Fruit fly (Drosophila melanogaster) whole organism, embryonic: ENCODE data around the gene Mtch.

ENCODE experiments used
- Abd-B ChIP-seq: fragments of 200-800 bp; sonication (Bioruptor generic); optimal IDR thresholded peaks from 2 replicates; lab custom pipeline; 2018; ENCODE audit warnings: missing biosample characterization, mild to moderate bottlenecking, missing genetic modification characterization, moderate library complexity
- Aef1 ChIP-seq: fragments of 200-800 bp; sonication (Bioruptor generic); IDR thresholded peaks from 3 replicates; pipeline ENCODE4 v1.3.6; 2022; ENCODE audit warnings: missing biosample characterization, missing genetic modification characterization
- Antp ChIP-seq: fragments of 200-800 bp; sonication (Bioruptor generic); optimal IDR thresholded peaks from 3 replicates; lab custom pipeline; 2016; ENCODE audit warnings: missing biosample characterization, missing genetic modification characterization
- CG10147 ChIP-seq: fragments of 200-800 bp; sonication (Bioruptor generic); optimal IDR thresholded peaks from 2 replicates; lab custom pipeline; 2019; ENCODE audit warnings: missing biosample characterization, mild to moderate bottlenecking, missing genetic modification characterization, moderate library complexity
- CG10565 ChIP-seq: fragments of 200-800 bp; sonication (Bioruptor generic); optimal IDR thresholded peaks from 3 replicates; lab custom pipeline; 2016; ENCODE audit warnings: missing biosample characterization, mild to moderate bottlenecking, missing genetic modification characterization
- CG10654 ChIP-seq: fragments of 200-800 bp; sonication (Bioruptor generic); optimal IDR thresholded peaks from 2 replicates; lab custom pipeline; 2016; ENCODE audit warnings: missing biosample characterization, missing genetic modification characterization
- CG11085 ChIP-seq: fragments of 200-800 bp; sonication (Bioruptor generic); IDR thresholded peaks from 2 replicates; pipeline ENCODE4 v1.3.6; 2022; ENCODE audit warnings: missing biosample characterization, missing genetic modification characterization
- CG11247 ChIP-seq: fragments of 200-800 bp; sonication (Bioruptor generic); IDR thresholded peaks from 2 replicates; pipeline ENCODE4 v1.3.6; 2022; ENCODE audit warnings: missing biosample characterization, missing genetic modification characterization
- CG11504 ChIP-seq: fragments of 200-800 bp; sonication (Bioruptor generic); optimal IDR thresholded peaks from 3 replicates; lab custom pipeline; 2019; ENCODE audit warnings: missing biosample characterization, mild to moderate bottlenecking, missing genetic modification characterization, moderate library complexity
- CG12104 ChIP-seq: fragments of 200-800 bp; sonication (Bioruptor generic); optimal IDR thresholded peaks from 3 replicates; lab custom pipeline; 2016; ENCODE audit warnings: missing biosample characterization, missing genetic modification characterization
- CG12155 ChIP-seq: fragments of 200-800 bp; sonication (Bioruptor generic); optimal IDR thresholded peaks from 3 replicates; lab custom pipeline; 2016; ENCODE audit warnings: missing biosample characterization, missing genetic modification characterization
- CG12942 ChIP-seq: fragments of 200-800 bp; sonication (Bioruptor generic); optimal IDR thresholded peaks from 3 replicates; lab custom pipeline; 2016; ENCODE audit warnings: missing biosample characterization, missing genetic modification characterization
- CG15011 ChIP-seq: fragments of 200-800 bp; sonication (Bioruptor generic); optimal IDR thresholded peaks from 3 replicates; lab custom pipeline; 2018; ENCODE audit warnings: missing biosample characterization, mild to moderate bottlenecking, missing genetic modification characterization
- CG15601 ChIP-seq: fragments of 200-800 bp; sonication (Bioruptor generic); optimal IDR thresholded peaks from 3 replicates; lab custom pipeline; 2019; ENCODE audit warnings: missing biosample characterization, mild to moderate bottlenecking, missing genetic modification characterization, moderate library complexity
- CG1832 ChIP-seq: fragments of 200-800 bp; sonication (Bioruptor generic); optimal IDR thresholded peaks from 2 replicates; lab custom pipeline; 2017; ENCODE audit warnings: missing biosample characterization, mild to moderate bottlenecking, missing genetic modification characterization, inconsistent platforms
- CG2129 ChIP-seq: fragments of 200-800 bp; sonication (Bioruptor generic); IDR thresholded peaks from 2 replicates; pipeline ENCODE4 v1.3.6; 2022; ENCODE audit warnings: missing biosample characterization, missing genetic modification characterization; ENCODE audit not compliant: partially characterized antibody
- CG31388 ChIP-seq: fragments of 200-800 bp; sonication (Bioruptor generic); optimal IDR thresholded peaks from 2 replicates; lab custom pipeline; 2016; ENCODE audit warnings: missing biosample characterization, missing genetic modification characterization
- CG4282 ChIP-seq: fragments of 200-800 bp; sonication (Bioruptor generic); optimal IDR thresholded peaks from 2 replicates; lab custom pipeline; 2016; ENCODE audit warnings: missing biosample characterization, missing genetic modification characterization
- CG7745 ChIP-seq: fragments of 200-800 bp; sonication (Bioruptor generic); optimal IDR thresholded peaks from 2 replicates; lab custom pipeline; 2018; ENCODE audit warnings: missing biosample characterization, mild to moderate bottlenecking, missing genetic modification characterization, moderate library complexity
- CG8478 ChIP-seq: fragments of >200 bp; optimal IDR thresholded peaks from 2 replicates; lab custom pipeline; 2018
- CG8765 ChIP-seq: fragments of 200-800 bp; sonication (Bioruptor generic); IDR thresholded peaks from 2 replicates; pipeline ENCODE4 v1.3.6; 2022; ENCODE audit warnings: missing biosample characterization, missing genetic modification characterization
- E2f2 ChIP-seq: fragments of 200-800 bp; sonication (Bioruptor generic); IDR thresholded peaks from 2 replicates; pipeline ENCODE4 v1.3.6; 2022; ENCODE audit warnings: missing biosample characterization, missing genetic modification characterization
- Elba2 ChIP-seq: fragments of 200-800 bp; sonication (Bioruptor generic); optimal IDR thresholded peaks from 3 replicates; lab custom pipeline; 2016; ENCODE audit warnings: missing biosample characterization, missing genetic modification characterization
- Fer3 ChIP-seq: fragments of 200-800 bp; sonication (Bioruptor generic); optimal IDR thresholded peaks from 2 replicates; lab custom pipeline; 2018; ENCODE audit warnings: missing biosample characterization, mild to moderate bottlenecking, missing genetic modification characterization, moderate library complexity
- HLH4C ChIP-seq: fragments of 200-800 bp; sonication (Bioruptor generic); IDR thresholded peaks from 3 replicates; pipeline ENCODE4 v1.3.6; 2022; ENCODE audit warnings: missing biosample characterization, missing genetic modification characterization; ENCODE audit not compliant: partially characterized antibody
- Hr3 ChIP-seq: fragments of 200-800 bp; sonication (Bioruptor generic); optimal IDR thresholded peaks from 3 replicates; lab custom pipeline; 2016; ENCODE audit warnings: missing biosample characterization, missing genetic modification characterization
- Hr78 ChIP-seq, 2 experiments: fragments of 200-800 bp in 1 of 2; fragments of >200 bp in 1 of 2; sonication (Bioruptor generic) in 1 of 2; optimal IDR thresholded peaks; 2 replicates each; lab custom pipeline; 2017 to 2019; ENCODE audit warnings: missing biosample characterization in 2 of 2, missing genetic modification characterization in 2 of 2, mild to moderate bottlenecking in 1 of 2, moderate library complexity in 1 of 2
- Meics ChIP-seq: fragments of 200-800 bp; sonication (Bioruptor generic); optimal IDR thresholded peaks from 2 replicates; lab custom pipeline; 2017; ENCODE audit warnings: missing biosample characterization, mild to moderate bottlenecking, missing genetic modification characterization
- Myb ChIP-seq: fragments of 200-800 bp; sonication (Bioruptor generic); optimal IDR thresholded peaks from 2 replicates; lab custom pipeline; 2016; ENCODE audit warnings: missing biosample characterization, missing genetic modification characterization
- Side ChIP-seq: fragments of 200-800 bp; sonication (Bioruptor generic); optimal IDR thresholded peaks from 2 replicates; lab custom pipeline; 2016; ENCODE audit warnings: missing biosample characterization, missing genetic modification characterization
- amos ChIP-seq: fragments of 200-800 bp; sonication (Bioruptor generic); IDR thresholded peaks from 2 replicates; pipeline ENCODE4 v1.3.6; 2022; ENCODE audit warnings: missing biosample characterization, missing genetic modification characterization; ENCODE audit not compliant: partially characterized antibody
- ato ChIP-seq: fragments of 200-800 bp; sonication (Bioruptor generic); IDR thresholded peaks from 2 replicates; pipeline ENCODE4 v1.3.6; 2022; ENCODE audit warnings: missing biosample characterization, missing genetic modification characterization; ENCODE audit not compliant: partially characterized antibody
- caup ChIP-seq: fragments of 200-800 bp; sonication (Bioruptor generic); optimal IDR thresholded peaks from 3 replicates; lab custom pipeline; 2017; ENCODE audit warnings: missing biosample characterization, mild to moderate bottlenecking, missing genetic modification characterization, moderate library complexity; ENCODE audit not compliant: severe bottlenecking
- crol ChIP-seq: fragments of 200-800 bp; sonication (Bioruptor generic); IDR thresholded peaks from 2 replicates; pipeline ENCODE4 v1.3.6; 2022; ENCODE audit warnings: missing biosample characterization, missing genetic modification characterization
- da ChIP-seq: fragments of 200-800 bp; sonication (Bioruptor generic); optimal IDR thresholded peaks from 2 replicates; lab custom pipeline; 2016; ENCODE audit warnings: missing biosample characterization, missing genetic modification characterization
- esg ChIP-seq: fragments of 200-800 bp; sonication (Bioruptor generic); conservative IDR thresholded peaks from 2 replicates; pipeline ENCODE4 v1.3.6; 2022; ENCODE audit warnings: missing biosample characterization, missing genetic modification characterization
- eyg ChIP-seq: fragments of 200-800 bp; sonication (Bioruptor generic); optimal IDR thresholded peaks from 3 replicates; lab custom pipeline; 2016; ENCODE audit warnings: missing biosample characterization, missing genetic modification characterization
- gsb ChIP-seq: fragments of 200-800 bp; sonication (Bioruptor generic); IDR thresholded peaks from 2 replicates; pipeline ENCODE4 v1.3.6; 2022; ENCODE audit warnings: missing biosample characterization, missing genetic modification characterization
- kay ChIP-seq: fragments of 200-800 bp; sonication (Bioruptor generic); optimal IDR thresholded peaks from 2 replicates; lab custom pipeline; 2016; ENCODE audit warnings: missing biosample characterization, missing genetic modification characterization
- knrl ChIP-seq: fragments of 200-800 bp; sonication (Bioruptor generic); IDR thresholded peaks from 3 replicates; pipeline ENCODE4 v1.3.6; 2022; ENCODE audit warnings: missing biosample characterization, missing genetic modification characterization; ENCODE audit not compliant: partially characterized antibody
- lmd ChIP-seq: fragments of 200-800 bp; sonication (Bioruptor generic); IDR thresholded peaks from 2 replicates; pipeline ENCODE4 v1.3.6; 2022; ENCODE audit warnings: missing biosample characterization, missing genetic modification characterization
- onecut ChIP-seq: fragments of 200-800 bp; sonication (Bioruptor generic); IDR thresholded peaks from 2 replicates; pipeline ENCODE4 v1.3.6; 2022; ENCODE audit warnings: missing biosample characterization, missing genetic modification characterization
- pnt ChIP-seq: fragments of 200-800 bp; sonication (Bioruptor generic); optimal IDR thresholded peaks from 3 replicates; lab custom pipeline; 2016; ENCODE audit warnings: missing biosample characterization, missing genetic modification characterization
- pros ChIP-seq: fragments of 200-800 bp; sonication (Bioruptor generic); optimal IDR thresholded peaks from 3 replicates; lab custom pipeline; 2019; ENCODE audit warnings: missing biosample characterization, mild to moderate bottlenecking, missing genetic modification characterization, moderate library complexity
- psq ChIP-seq: fragments of 200-800 bp; sonication (Bioruptor generic); optimal IDR thresholded peaks from 2 replicates; lab custom pipeline; 2017; ENCODE audit warnings: missing biosample characterization, missing genetic modification characterization
- row ChIP-seq: fragments of 200-800 bp; sonication (Bioruptor generic); IDR thresholded peaks from 3 replicates; pipeline ENCODE4 v1.3.6; 2022; ENCODE audit warnings: missing biosample characterization, missing genetic modification characterization
- sd ChIP-seq: fragments of 200-800 bp; sonication (Bioruptor generic); optimal IDR thresholded peaks from 3 replicates; lab custom pipeline; 2018; ENCODE audit warnings: missing biosample characterization, mild to moderate bottlenecking, missing genetic modification characterization, moderate library complexity
- sna ChIP-seq: fragments of 200-800 bp; sonication (Bioruptor generic); IDR thresholded peaks from 2 replicates; pipeline ENCODE4 v1.3.6; 2022; ENCODE audit warnings: missing biosample characterization, missing genetic modification characterization; ENCODE audit not compliant: partially characterized antibody
- sr ChIP-seq: fragments of 200-800 bp; sonication (Bioruptor generic); IDR thresholded peaks from 3 replicates; pipeline ENCODE4 v1.3.6; 2022; ENCODE audit warnings: missing biosample characterization, missing genetic modification characterization
- yki ChIP-seq: fragments of >200 bp; optimal IDR thresholded peaks from 3 replicates; lab custom pipeline; 2018
- zen2 ChIP-seq: fragments of 200-800 bp; sonication (Bioruptor generic); IDR thresholded peaks from 3 replicates; pipeline ENCODE4 v1.3.6; 2022; ENCODE audit warnings: missing biosample characterization, missing genetic modification characterization; ENCODE audit not compliant: partially characterized antibody

Mtch gene

DNA sequence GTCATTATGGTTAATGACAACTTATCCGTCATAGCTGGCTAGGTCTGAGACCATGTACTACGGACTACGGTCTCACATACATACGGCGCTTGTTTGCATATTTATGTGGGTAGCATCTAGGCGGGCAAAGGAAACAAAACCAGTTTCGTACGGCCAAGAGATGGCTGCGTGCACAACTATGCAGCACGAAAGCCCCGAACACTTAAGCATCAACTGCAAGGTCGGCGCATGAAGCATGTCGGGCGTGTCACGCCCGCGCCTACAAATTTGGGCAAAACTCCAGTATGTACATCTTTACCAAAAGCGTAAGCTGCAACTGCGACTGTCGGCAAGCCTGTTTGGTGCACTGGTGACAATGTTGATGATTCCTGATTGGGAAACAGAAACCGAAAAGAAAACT lies 6.5 kb upstream of the Mtch start (continued):
- TF ChIP-seq Antp (GFP tag; lab: Kevin White, UChicago) (no peak), CG12155 (GFP tag; lab: Kevin White, UChicago) (no peak), CG11504 (tag; lab: Kevin White, UChicago) (no peak), Meics (GFP tag; lab: Kevin White, UChicago) (no peak), gsb (GFP tag; lab: Robert Waterston, UW) (no peak), Abd-B (GFP tag; lab: Kevin White, UChicago) (no peak), E2f2 (GFP tag; lab: Robert Waterston, UW) (no peak), yki (lab: Kevin White, UChicago) (no peak), amos (GFP tag; lab: Robert Waterston, UW) (no peak), Hr3 (GFP tag; lab: Kevin White, UChicago) (no peak), esg (GFP tag; lab: Robert Waterston, UW) (no peak), CG10654 (GFP tag; lab: Kevin White, UChicago) (no peak), CG12104 (no peak), CG10565 (GFP tag; lab: Kevin White, UChicago) (no peak), CG12942 (no peak), CG10147 (GFP tag; lab: Kevin White, UChicago) (no peak), CG11085 (GFP tag; lab: Robert Waterston, UW) (no peak), row (GFP tag; lab: Robert Waterston, UW) (0 out of 3 replicates have a peak, but pooled peaks have one; percentile 15), Hr78 (GFP tag; optimal IDR thresholded peaks at IDR 0.05; lab: Kevin White, UChicago) (no peak), CG15011 (GFP tag; lab: Kevin White, UChicago) (no peak), Fer3 (no peak), CG2129 (GFP tag; lab: Robert Waterston, UW) (no peak), pnt (GFP tag; lab: Kevin White, UChicago) (no peak), crol (no peak), lmd (GFP tag; lab: Robert Waterston, UW) (no peak), sd (tag; lab: Kevin White, UChicago) (no peak), Elba2 (GFP tag; lab: Kevin White, UChicago) (no peak), onecut (GFP tag; lab: Robert Waterston, UW) (no peak), psq (GFP tag; lab: Kevin White, UChicago) (no peak), HLH4C (0 out of 3 replicates have a peak, but pooled peaks have one; percentile 21), CG11247 (GFP tag; lab: Robert Waterston, UW) (no peak), CG8478 (lab: Kevin White, UChicago) (no peak), sr (GFP tag; lab: Robert Waterston, UW) (0 out of 3 replicates have a peak, but pooled peaks have one; percentile 10), Side (GFP tag; lab: Kevin White, UChicago) (no peak), caup (no peak), CG31388 (GFP tag; lab: Kevin White, UChicago) (no peak), eyg (no peak), Myb (no peak), pros (GFP tag; lab: Kevin White, UChicago) (no peak), zen2 (GFP tag; lab: Robert Waterston, UW) (0 out of 3 replicates have a peak, but pooled peaks have one; percentile 29), knrl (GFP tag; lab: Robert Waterston, UW) (peak; percentile 37; the same call in 1 of the 3 replicates), da (GFP tag; lab: Kevin White, UChicago) (no peak), CG15601 (no peak), CG8765 (GFP tag; lab: Robert Waterston, UW) (no peak), CG1832 (no peak), CG7745 (no peak), sna (GFP tag; lab: Robert Waterston, UW) (peak; percentile 36; the same call in 1 of the 2 replicates), Aef1 (no peak), kay (GFP tag; lab: Kevin White, UChicago) (no peak), ato (0 out of 2 replicates have a peak, but pooled peaks have one; percentile 37), CG4282 (GFP tag; lab: Kevin White, UChicago) (no peak)
